Fruit fly (Drosophila melanogaster): ENCODE measurements around the gene CG13917.

The CG13917 gene

dm6 chr3L:1558178-1558788 is 18.2 kb upstream of the CG13917 start, which contains the start of the genes Pex10 and CG12099:
Gene Pex10 (plus strand): TSS chr3L:1558228.
Gene CG12099 (minus strand): TSS chr3L:1558484.
- peak; percentile 90 for TF ChIP-seq noc (tag; optimal IDR thresholded peaks at IDR 0.05)

dm6 chr3L:1565092-1565491 is 11.4 kb upstream of the CG13917 start, which contains the start of gene CG12003:
Gene CG12003 (plus strand): TSS chr3L:1565392.
- no peak for TF ChIP-seq noc (tag; optimal IDR thresholded peaks at IDR 0.05)

- TF ChIP-seq noc (tag; optimal IDR thresholded peaks at IDR 0.05): no peak
These were observed 8.0 kb upstream of the CG13917 start, which contains the start of gene CG7879 for dm6 chr3L:1568225-1569161. Gene CG7879 (minus strand): TSS chr3L:1568608.

- peak; percentile 8 for TF ChIP-seq noc (tag; optimal IDR thresholded peaks at IDR 0.05)
These were observed 7.1 kb upstream of the CG13917 start, which contains the start of gene Tmep for dm6 chr3L:1569162-1569965. Gene Tmep (plus strand): TSS chr3L:1569181.

- TF ChIP-seq noc (tag; optimal IDR thresholded peaks at IDR 0.05): no peak
These were observed 6.6 kb upstream of the CG13917 start for dm6 chr3L:1569966-1570276.

dm6 chr3L:1571077-1571476 is 5.4 kb upstream of the CG13917 start:
- TF ChIP-seq noc (tag; optimal IDR thresholded peaks at IDR 0.05): no peak

- TF ChIP-seq noc (tag; optimal IDR thresholded peaks at IDR 0.05): no peak
These were observed 3.3 kb upstream of the CG13917 start for dm6 chr3L:1573191-1573590.

dm6 chr3L:1575731-1576376 is 645 bp upstream of the CG13917 start:
- TF ChIP-seq noc (tag; optimal IDR thresholded peaks at IDR 0.05): no peak

- TF ChIP-seq noc (tag; optimal IDR thresholded peaks at IDR 0.05): no peak
These were observed 839 bp downstream of the CG13917 start for dm6 chr3L:1577338-1577737.

- TF ChIP-seq noc (tag; optimal IDR thresholded peaks at IDR 0.05): peak; percentile 64
These were observed 2.0 kb downstream of the CG13917 start for dm6 chr3L:1578391-1578948.

dm6 chr3L:1579169-1579853 is 2.8 kb downstream of the CG13917 start:
- peak; percentile 79 for TF ChIP-seq noc (tag; optimal IDR thresholded peaks at IDR 0.05)

dm6 chr3L:1580194-1580593 is 3.7 kb downstream of the CG13917 start:
- no peak for TF ChIP-seq noc (tag; optimal IDR thresholded peaks at IDR 0.05)

- no peak for TF ChIP-seq noc (tag; optimal IDR thresholded peaks at IDR 0.05)
These were observed 4.3 kb downstream of the CG13917 start for dm6 chr3L:1580821-1581220.

- TF ChIP-seq noc (tag; optimal IDR thresholded peaks at IDR 0.05): no peak
These were observed 7.5 kb downstream of the CG13917 start for dm6 chr3L:1584003-1584402.

dm6 chr3L:1584781-1585180 is 8.3 kb downstream of the CG13917 start:
- no peak for TF ChIP-seq noc (tag; optimal IDR thresholded peaks at IDR 0.05)

All from whole organism, larva.